Fruit fly (Drosophila melanogaster) whole organism, wandering third instar larva: Measurements from ENCODE around the gene CG16736.

ENCODE experiments used
- Abd-B ChIP-seq: fragments of >200 bp; optimal IDR thresholded peaks from 2 replicates; lab custom pipeline; 2017; ENCODE audit warnings: missing biosample characterization, missing genetic modification characterization
- CG32264 ChIP-seq: fragments of 200-800 bp; sonication (Bioruptor generic); optimal IDR thresholded peaks from 2 replicates; lab custom pipeline; 2016; ENCODE audit warnings: missing biosample characterization, missing genetic modification characterization
- CG9705 ChIP-seq: fragments of 200-800 bp; sonication (Bioruptor generic); optimal IDR thresholded peaks from 2 replicates; lab custom pipeline; 2018; ENCODE audit warnings: missing biosample characterization, mild to moderate bottlenecking, missing genetic modification characterization
- CrebA ChIP-seq: fragments of 200-800 bp; sonication (Bioruptor generic); optimal IDR thresholded peaks from 2 replicates; lab custom pipeline; 2016; ENCODE audit warnings: missing biosample characterization, mild to moderate bottlenecking, missing genetic modification characterization, borderline replicate concordance
- Dfd ChIP-seq: fragments of >200 bp; optimal IDR thresholded peaks from 2 replicates; lab custom pipeline; 2017; ENCODE audit warnings: missing biosample characterization, missing genetic modification characterization
- Dif ChIP-seq: fragments of 200-275, 200-300 bp; sonication (Bioruptor generic); optimal IDR thresholded peaks from 2 replicates; lab custom pipeline; 2018; ENCODE audit warnings: missing biosample characterization, missing genetic modification characterization; ENCODE audit not compliant: partially characterized antibody
- GATAd ChIP-seq: sonication (Bioruptor generic); optimal IDR thresholded peaks from 2 replicates; lab custom pipeline; 2016; ENCODE audit warnings: missing biosample characterization, missing genetic modification characterization
- HLH106 ChIP-seq: fragments of 200-800 bp; optimal IDR thresholded peaks from 3 replicates; lab custom pipeline; 2019; ENCODE audit warnings: missing biosample characterization, mild to moderate bottlenecking, missing genetic modification characterization, moderate library complexity
- Hnf4 ChIP-seq: fragments of 200-800 bp; sonication (Bioruptor generic); optimal IDR thresholded peaks from 2 replicates; lab custom pipeline; 2016; ENCODE audit warnings: missing biosample characterization, mild to moderate bottlenecking, missing genetic modification characterization
- Hr78 ChIP-seq: fragments of >200 bp; optimal IDR thresholded peaks from 2 replicates; lab custom pipeline; 2017; ENCODE audit warnings: missing biosample characterization, missing genetic modification characterization
- Hr83 ChIP-seq: fragments of 200-300 bp; sonication (Bioruptor generic); optimal IDR thresholded peaks from 2 replicates; lab custom pipeline; 2016; ENCODE audit warnings: missing biosample characterization, mild to moderate bottlenecking, missing genetic modification characterization, moderate library complexity; ENCODE audit not compliant: poor library complexity, severe bottlenecking
- Jra ChIP-seq: sonication (Bioruptor generic); optimal IDR thresholded peaks from 2 replicates; lab custom pipeline; 2016; ENCODE audit warnings: missing biosample characterization, missing genetic modification characterization
- Mio ChIP-seq: sonication (Bioruptor generic); optimal IDR thresholded peaks from 2 replicates; lab custom pipeline; 2016; ENCODE audit warnings: missing biosample characterization, missing genetic modification characterization
- Myc ChIP-seq: fragments of >200 bp; optimal IDR thresholded peaks from 2 replicates; lab custom pipeline; 2017
- N ChIP-seq: fragments of >200 bp; optimal IDR thresholded peaks from 2 replicates; lab custom pipeline; 2018; ENCODE audit warnings: missing biosample characterization, missing external identifiers, missing genetic modification characterization
- OdsH ChIP-seq: fragments of 200-800 bp; sonication (Bioruptor generic); optimal IDR thresholded peaks from 2 replicates; lab custom pipeline; 2016; ENCODE audit warnings: missing biosample characterization, mild to moderate bottlenecking, missing genetic modification characterization
- Rel ChIP-seq, 2 experiments: fragments of 200-800 bp; sonication (Bioruptor generic) in 1 of 2; optimal IDR thresholded peaks; 2 replicates in 1 of 2; 3 replicates in 1 of 2; lab custom pipeline; 2016 to 2019; ENCODE audit warnings: mild to moderate bottlenecking in 2 of 2, missing biosample characterization in 2 of 2, missing genetic modification characterization in 2 of 2, moderate library complexity in 1 of 2
- Sp1 ChIP-seq: fragments of 200-800 bp; sonication (Bioruptor generic); optimal IDR thresholded peaks from 3 replicates; lab custom pipeline; 2019; ENCODE audit warnings: missing biosample characterization, mild to moderate bottlenecking, missing genetic modification characterization, moderate library complexity
- Vsx2 ChIP-seq: fragments of 200-300, 225-300 bp; sonication (Bioruptor generic); optimal IDR thresholded peaks from 2 replicates; lab custom pipeline; 2018; ENCODE audit warnings: missing biosample characterization, missing genetic modification characterization; ENCODE audit not compliant: partially characterized antibody
- br ChIP-seq: fragments of 200-800 bp; sonication (Bioruptor generic); optimal IDR thresholded peaks from 2 replicates; lab custom pipeline; 2016; ENCODE audit warnings: missing biosample characterization, missing genetic modification characterization
- brk ChIP-seq: fragments of 200-800 bp; sonication (Bioruptor generic); optimal IDR thresholded peaks from 2 replicates; lab custom pipeline; 2016; ENCODE audit warnings: missing biosample characterization, mild to moderate bottlenecking, missing genetic modification characterization
- dl ChIP-seq, 2 experiments: fragments of 175-275, 200-275 bp in 1 of 2; fragments of 200-275 bp in 1 of 2; sonication (Bioruptor generic); optimal IDR thresholded peaks; lab custom pipeline; 2018; ENCODE audit warnings: mild to moderate bottlenecking in 2 of 2, missing biosample characterization in 2 of 2, missing genetic modification characterization in 2 of 2, moderate library complexity in 2 of 2; ENCODE audit not compliant: partially characterized antibody in 2 of 2, insufficient read depth in 1 of 2
- dmrt93B ChIP-seq: fragments of 200-800 bp; sonication (Bioruptor generic); optimal IDR thresholded peaks from 2 replicates; lab custom pipeline; 2018; ENCODE audit warnings: missing biosample characterization, mild to moderate bottlenecking, missing genetic modification characterization
- dsf ChIP-seq: sonication (Bioruptor generic); optimal IDR thresholded peaks from 2 replicates; lab custom pipeline; 2016; ENCODE audit warnings: missing biosample characterization, missing genetic modification characterization, borderline replicate concordance
- ey ChIP-seq: fragments of 200-800 bp; sonication (Bioruptor generic); optimal IDR thresholded peaks from 2 replicates; lab custom pipeline; 2016; ENCODE audit warnings: missing biosample characterization, missing genetic modification characterization
- foxo ChIP-seq, 2 experiments: fragments of 200-800 bp; sonication (Bioruptor generic); optimal IDR thresholded peaks; 2 replicates in 1 of 2; 3 replicates in 1 of 2; lab custom pipeline; 2016 to 2017; ENCODE audit warnings: missing biosample characterization in 2 of 2, missing genetic modification characterization in 2 of 2
- fru ChIP-seq: fragments of 200-800 bp; sonication (Bioruptor generic); optimal IDR thresholded peaks from 3 replicates; lab custom pipeline; 2016; ENCODE audit warnings: missing biosample characterization, mild to moderate bottlenecking, missing genetic modification characterization
- h ChIP-seq: fragments of 200-800 bp; sonication (Bioruptor generic); optimal IDR thresholded peaks from 3 replicates; lab custom pipeline; 2016; ENCODE audit warnings: missing biosample characterization, mild to moderate bottlenecking, missing genetic modification characterization
- jim ChIP-seq: fragments of 175-275, 200-325 bp; sonication (Bioruptor generic); optimal IDR thresholded peaks from 2 replicates; lab custom pipeline; 2016; ENCODE audit warnings: missing biosample characterization, mild to moderate bottlenecking, missing genetic modification characterization
- lola ChIP-seq: fragments of >200 bp; optimal IDR thresholded peaks from 2 replicates; lab custom pipeline; 2017; ENCODE audit warnings: missing biosample characterization, missing genetic modification characterization
- pan ChIP-seq: fragments of >200 bp; optimal IDR thresholded peaks from 2 replicates; lab custom pipeline; 2017
- psq ChIP-seq: fragments of 200-800 bp; sonication (Bioruptor generic); optimal IDR thresholded peaks from 3 replicates; lab custom pipeline; 2017; ENCODE audit warnings: missing biosample characterization, mild to moderate bottlenecking, missing genetic modification characterization, moderate library complexity
- rgr ChIP-seq: fragments of 200-800 bp; sonication (Bioruptor generic); optimal IDR thresholded peaks from 3 replicates; lab custom pipeline; 2016; ENCODE audit warnings: missing biosample characterization, mild to moderate bottlenecking, missing genetic modification characterization
- sage ChIP-seq: fragments of 200-800 bp; sonication (Bioruptor generic); optimal IDR thresholded peaks from 2 replicates; lab custom pipeline; 2016; ENCODE audit warnings: missing biosample characterization, mild to moderate bottlenecking, missing genetic modification characterization
- sv ChIP-seq: fragments of 200-800 bp; sonication (Bioruptor generic); optimal IDR thresholded peaks from 3 replicates; lab custom pipeline; 2016; ENCODE audit warnings: missing biosample characterization, missing genetic modification characterization
- tai ChIP-seq: sonication (Bioruptor generic); optimal IDR thresholded peaks from 2 replicates; lab custom pipeline; 2016; ENCODE audit warnings: missing biosample characterization, missing genetic modification characterization
- usp ChIP-seq: fragments of >200 bp; optimal IDR thresholded peaks from 2 replicates; lab custom pipeline; 2017; ENCODE audit warnings: missing biosample characterization, missing genetic modification characterization
- woc ChIP-seq: sonication (Bioruptor generic); optimal IDR thresholded peaks from 2 replicates; lab custom pipeline; 2016; ENCODE audit warnings: missing biosample characterization, mild to moderate bottlenecking, missing genetic modification characterization

The CG16736 gene

dm6 chr3R:9258252-9259225, 1.0 kb upstream of the CG16736 start, which contains the start of the genes Ibf2 and Ibf1:
Gene Ibf2 (minus strand): TSS chr3R:9258501.
Gene Ibf1 (plus strand): TSS chr3R:9258964.
- peak; percentile 21 for TF ChIP-seq woc
- no peak for TF ChIP-seq jim (GFP tag; lab: Kevin White, UChicago)

DNA sequence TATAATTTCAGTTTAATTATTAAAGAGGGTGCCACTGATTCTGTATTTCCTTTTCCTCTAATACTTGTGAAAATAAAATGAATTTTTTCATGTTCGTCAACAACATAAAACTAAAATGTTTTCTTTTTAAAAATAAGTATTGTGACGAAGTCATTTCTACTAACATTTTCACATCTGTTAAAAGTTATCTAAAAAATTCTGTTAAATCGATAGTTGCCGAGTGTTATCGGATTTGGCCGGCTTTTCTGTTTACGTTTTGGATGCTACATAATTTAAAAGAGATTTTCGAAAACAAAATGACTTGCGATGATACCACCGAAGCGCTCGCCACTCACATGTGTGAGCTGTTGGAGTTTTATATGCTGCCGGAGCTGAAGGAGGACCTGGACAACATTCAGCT, 2.7 kb downstream of the CG16736 start, which contains the start of gene CG16734:
CG16734 (plus strand) TSS at position 255 of the 400 bp plus-strand sequence.
- TF ChIP-seq CG9705 (GFP tag; lab: Kevin White, UChicago) (no peak), CrebA (GFP tag; lab: Kevin White, UChicago) (no peak), lola (GFP tag; lab: Kevin White, UChicago) (no peak)
- TF ChIP-seq, all 38 proteins: peak for 0

DNA sequence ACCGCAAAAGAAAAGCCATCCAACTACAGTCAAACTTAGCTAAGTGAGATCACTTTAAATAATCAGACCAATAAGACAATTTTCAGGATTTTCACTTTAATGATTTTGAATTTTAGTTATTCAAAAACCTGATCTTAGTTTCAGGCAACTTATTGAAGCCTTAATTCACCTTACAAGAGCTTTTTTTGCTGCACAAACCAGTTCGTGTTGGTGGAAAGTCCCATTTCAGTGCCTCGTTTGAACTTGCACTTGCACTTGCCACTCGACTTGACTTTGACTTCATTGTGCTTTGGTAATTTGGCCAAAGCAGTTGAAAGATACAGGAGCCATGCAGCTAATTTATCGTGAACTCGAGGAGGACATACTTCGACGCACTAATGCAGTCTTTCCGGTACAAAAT, 6.0 kb downstream of the CG16736 start, which contains the start of gene St2:
St2 (plus strand) TSS at position 301 of the 400 bp plus-strand sequence.
- TF ChIP-seq Abd-B (GFP tag; lab: Kevin White, UChicago): no peak
- TF ChIP-seq psq (GFP tag; lab: Kevin White, UChicago): no peak
- TF ChIP-seq Rel (GFP tag; optimal IDR thresholded peaks at IDR 0.05; lab: Kevin White, UChicago): no peak
- peak; percentile 40 for TF ChIP-seq Rel (tag; optimal IDR thresholded peaks at IDR 0.05; lab: Kevin White, UChicago)
- TF ChIP-seq, all 38 proteins: peak for 1

dm6 chr3R:9250868-9251267, 6.6 kb downstream of the CG16736 start:
- TF ChIP-seq Hnf4 (GFP tag; lab: Kevin White, UChicago) (peak; percentile 85), Sp1 (GFP tag; lab: Kevin White, UChicago) (peak; percentile 85), jim (GFP tag; lab: Kevin White, UChicago) (peak; percentile 21), fru (peak; percentile 81), foxo (GFP tag; optimal IDR thresholded peaks at IDR 0.05; lab: Kevin White, UChicago) (peak in 1 of 2 experiments; percentile 89), OdsH (GFP tag; lab: Kevin White, UChicago) (peak; percentile 84), pan (lab: Kevin White, UChicago) (no peak), GATAd (GFP tag; lab: Kevin White, UChicago) (peak; percentile 29), Mio (GFP tag; lab: Kevin White, UChicago) (no peak), dmrt93B (peak; percentile 59), dsf (GFP tag; lab: Kevin White, UChicago) (peak; percentile 36), br (GFP tag; lab: Kevin White, UChicago) (peak; percentile 87), HLH106 (tag; lab: Kevin White, UChicago) (peak; percentile 82), tai (GFP tag; lab: Kevin White, UChicago) (no peak), Myc (lab: Kevin White, UChicago) (no peak), CG9705 (GFP tag; lab: Kevin White, UChicago) (peak; percentile 61), h (GFP tag; lab: Kevin White, UChicago) (peak; percentile 88), rgr (GFP tag; lab: Kevin White, UChicago) (peak; percentile 88), Dfd (GFP tag; lab: Kevin White, UChicago) (no peak), Hr83 (GFP tag; lab: Kevin White, UChicago) (no peak), Vsx2 (GFP tag; lab: Kevin White, UChicago) (no peak), Dif (no peak), ey (GFP tag; lab: Kevin White, UChicago) (peak; percentile 87), sage (GFP tag; lab: Kevin White, UChicago) (peak; percentile 80), usp (GFP tag; lab: Kevin White, UChicago) (no peak), Rel (GFP tag; optimal IDR thresholded peaks at IDR 0.05; lab: Kevin White, UChicago) (no peak), Rel (tag; optimal IDR thresholded peaks at IDR 0.05; lab: Kevin White, UChicago) (peak; percentile 10), psq (GFP tag; lab: Kevin White, UChicago) (peak; percentile 76), woc (peak; percentile 66), dl (GFP tag; optimal IDR thresholded peaks at IDR 0.05; lab: Kevin White, UChicago; ENCODE audit: insufficient read depth in 1 of 2, partially characterized antibody in 2 of 2) (no peak), Hr78 (no peak), Abd-B (GFP tag; lab: Kevin White, UChicago) (no peak), N (GFP tag; lab: Kevin White, UChicago) (no peak), sv (GFP tag; lab: Kevin White, UChicago) (no peak), Jra (GFP tag; lab: Kevin White, UChicago) (peak; percentile 75), brk (GFP tag; lab: Kevin White, UChicago) (no peak), CrebA (GFP tag; lab: Kevin White, UChicago) (no peak), lola (GFP tag; lab: Kevin White, UChicago) (no peak), CG32264 (GFP tag; lab: Kevin White, UChicago) (peak; percentile 48)
